Fruit fly (Drosophila melanogaster) whole organism, embryonic: ENCODE results near the gene CG46311.

ENCODE experiments used
- Aef1 ChIP-seq: fragments of 200-800 bp; sonication (Bioruptor generic); IDR thresholded peaks from 3 replicates; pipeline ENCODE4 v1.3.6; 2022; ENCODE audit warnings: missing biosample characterization, missing genetic modification characterization
- Awh ChIP-seq: fragments of 200-800 bp; sonication (Bioruptor generic); IDR thresholded peaks from 2 replicates; pipeline ENCODE4, ENCODE4 v1.3.6; 2022; ENCODE audit warnings: missing biosample characterization, missing genetic modification characterization
- Bteb2 ChIP-seq: fragments of 200-800 bp; sonication (Bioruptor generic); optimal IDR thresholded peaks from 2 replicates; lab custom pipeline; 2016; ENCODE audit warnings: missing biosample characterization, missing genetic modification characterization
- CG1024 ChIP-seq: fragments of 200-800 bp; sonication (Bioruptor generic); IDR thresholded peaks from 2 replicates; pipeline ENCODE4 v1.3.6; 2022; ENCODE audit warnings: missing biosample characterization, missing genetic modification characterization
- CG10431 ChIP-seq: fragments of 200-800 bp; sonication (Bioruptor generic); optimal IDR thresholded peaks from 3 replicates; lab custom pipeline; 2018; ENCODE audit warnings: missing biosample characterization, mild to moderate bottlenecking, missing genetic modification characterization
- CG11085 ChIP-seq: fragments of 200-800 bp; sonication (Bioruptor generic); IDR thresholded peaks from 2 replicates; pipeline ENCODE4 v1.3.6; 2022; ENCODE audit warnings: missing biosample characterization, missing genetic modification characterization
- CG13424 ChIP-seq: fragments of 200-800 bp; sonication (Bioruptor generic); optimal IDR thresholded peaks from 2 replicates; lab custom pipeline; 2019; ENCODE audit warnings: missing biosample characterization, mild to moderate bottlenecking, missing genetic modification characterization, moderate library complexity
- CG13894 ChIP-seq: fragments of 200-800 bp; sonication (Bioruptor generic); optimal IDR thresholded peaks from 3 replicates; lab custom pipeline; 2018; ENCODE audit warnings: missing biosample characterization, mild to moderate bottlenecking, missing genetic modification characterization, moderate library complexity
- CG16813 ChIP-seq: fragments of 200-800 bp; sonication (Bioruptor generic); IDR thresholded peaks from 3 replicates; pipeline ENCODE4 v1.3.6; 2022; ENCODE audit warnings: missing biosample characterization, missing genetic modification characterization; ENCODE audit not compliant: partially characterized antibody
- CG17385 ChIP-seq: fragments of 200-800 bp; sonication (Bioruptor generic); optimal IDR thresholded peaks from 3 replicates; lab custom pipeline; 2018; ENCODE audit warnings: missing biosample characterization, mild to moderate bottlenecking, missing genetic modification characterization
- CG18262 ChIP-seq: fragments of 200-800 bp; optimal IDR thresholded peaks from 3 replicates; lab custom pipeline; 2019; ENCODE audit warnings: missing biosample characterization, mild to moderate bottlenecking, missing genetic modification characterization, moderate library complexity
- CG2712 ChIP-seq: fragments of 200-800 bp; optimal IDR thresholded peaks from 3 replicates; lab custom pipeline; 2019; ENCODE audit warnings: missing biosample characterization, mild to moderate bottlenecking, missing genetic modification characterization, moderate library complexity
- CG34376 ChIP-seq: fragments of 200-800 bp; sonication (Bioruptor generic); optimal IDR thresholded peaks from 2 replicates; lab custom pipeline; 2018; ENCODE audit warnings: missing biosample characterization, mild to moderate bottlenecking, missing genetic modification characterization
- CG3847 ChIP-seq: fragments of 200-800 bp; sonication (Bioruptor generic); IDR thresholded peaks from 2 replicates; pipeline ENCODE4 v1.3.6; 2022; ENCODE audit warnings: missing biosample characterization, missing genetic modification characterization
- CG43689 ChIP-seq: fragments of 200-800 bp; sonication (Bioruptor generic); IDR thresholded peaks from 2 replicates; pipeline ENCODE4 v1.3.6; 2022; ENCODE audit warnings: missing biosample characterization, missing genetic modification characterization
- CG4854 ChIP-seq: fragments of 200-800 bp; sonication (Bioruptor generic); optimal IDR thresholded peaks from 2 replicates; lab custom pipeline; 2016; ENCODE audit warnings: missing biosample characterization, missing genetic modification characterization, inconsistent platforms
- CG7357 ChIP-seq: fragments of 200-800 bp; sonication (Bioruptor generic); IDR thresholded peaks from 3 replicates; pipeline ENCODE4 v1.3.6; 2022; ENCODE audit warnings: missing biosample characterization, missing genetic modification characterization
- CG8359 ChIP-seq: fragments of 200-800 bp; sonication (Bioruptor generic); optimal IDR thresholded peaks from 2 replicates; lab custom pipeline; 2017; ENCODE audit warnings: missing biosample characterization, mild to moderate bottlenecking, missing genetic modification characterization, borderline replicate concordance
- CTCF ChIP-seq: fragments of 200-800 bp; sonication (Bioruptor generic); optimal IDR thresholded peaks from 2 replicates; lab custom pipeline; 2017; ENCODE audit warnings: missing biosample characterization, mild to moderate bottlenecking, missing genetic modification characterization, moderate library complexity
- CrebB ChIP-seq: fragments of 200-800 bp; sonication (Bioruptor generic); optimal IDR thresholded peaks from 3 replicates; lab custom pipeline; 2018; ENCODE audit warnings: missing biosample characterization, mild to moderate bottlenecking, missing genetic modification characterization
- Gug ChIP-seq: fragments of 200-800 bp; sonication (Bioruptor generic); IDR thresholded peaks from 4 replicates; pipeline ENCODE4 v1.3.6; 2022; ENCODE audit warnings: missing biosample characterization, missing genetic modification characterization
- Lhr ChIP-seq: fragments of 200-800 bp; sonication (Bioruptor generic); optimal IDR thresholded peaks from 3 replicates; lab custom pipeline; 2017; ENCODE audit warnings: mild to moderate bottlenecking, missing biosample characterization, missing genetic modification reagents, missing genetic modification characterization
- Lpt ChIP-seq: fragments of >200 bp; optimal IDR thresholded peaks from 2 replicates; lab custom pipeline; 2018; ENCODE audit warnings: missing biosample characterization, missing genetic modification characterization
- Myb ChIP-seq: fragments of 200-800 bp; sonication (Bioruptor generic); optimal IDR thresholded peaks from 2 replicates; lab custom pipeline; 2016; ENCODE audit warnings: missing biosample characterization, missing genetic modification characterization
- NFAT ChIP-seq: fragments of 200-800 bp; sonication (Bioruptor generic); IDR thresholded peaks from 2 replicates; pipeline ENCODE4 v1.3.6; 2022; ENCODE audit warnings: missing biosample characterization, missing genetic modification characterization
- Neu2 ChIP-seq: fragments of 200-800 bp; sonication (Bioruptor generic); optimal IDR thresholded peaks from 3 replicates; lab custom pipeline; 2016; ENCODE audit warnings: missing biosample characterization, missing genetic modification characterization, borderline replicate concordance
- Opbp ChIP-seq: fragments of 200-800 bp; sonication (Bioruptor generic); IDR thresholded peaks from 3 replicates; pipeline ENCODE4 v1.3.6; 2022; ENCODE audit warnings: missing biosample characterization, missing genetic modification characterization; ENCODE audit not compliant: partially characterized antibody
- Pdp1 ChIP-seq, 2 experiments: fragments of 200-800 bp; sonication (Bioruptor generic); optimal IDR thresholded peaks; 3 replicates each; lab custom pipeline; 2016; ENCODE audit warnings: missing biosample characterization in 2 of 2, missing genetic modification characterization in 2 of 2, mild to moderate bottlenecking in 1 of 2, moderate library complexity in 1 of 2
- Ravus ChIP-seq: fragments of 200-800 bp; sonication (Bioruptor generic); IDR thresholded peaks from 2 replicates; pipeline ENCODE4 v1.3.6; 2022; ENCODE audit warnings: missing biosample characterization, missing genetic modification characterization
- Scr ChIP-seq: fragments of 200-800 bp; sonication (Bioruptor generic); IDR thresholded peaks from 2 replicates; pipeline ENCODE4 v1.3.6; 2022; ENCODE audit warnings: missing biosample characterization, missing genetic modification characterization; ENCODE audit not compliant: partially characterized antibody
- Stat92E ChIP-seq, 3 experiments: fragments of >200 bp in 2 of 3; fragments of 200-800 bp in 1 of 3; sonication (Bioruptor generic) in 1 of 3; optimal IDR thresholded peaks; 2 replicates each; lab custom pipeline; 2017 to 2019; ENCODE audit warnings: missing biosample characterization in 3 of 3, missing genetic modification characterization in 3 of 3, mild to moderate bottlenecking in 1 of 3, moderate library complexity in 1 of 3
- YL-1 ChIP-seq: fragments of 200-800 bp; sonication (Bioruptor generic); optimal IDR thresholded peaks from 3 replicates; lab custom pipeline; 2017; ENCODE audit warnings: missing biosample characterization, mild to moderate bottlenecking, missing genetic modification characterization
- ab ChIP-seq: fragments of 200-800 bp; sonication (Bioruptor generic); optimal IDR thresholded peaks from 2 replicates; lab custom pipeline; 2016; ENCODE audit warnings: missing biosample characterization, missing genetic modification characterization
- ase ChIP-seq: fragments of 200-800 bp; sonication (Bioruptor generic); IDR thresholded peaks from 3 replicates; pipeline ENCODE4 v1.3.6; 2022; ENCODE audit warnings: missing biosample characterization, missing genetic modification characterization
- chm ChIP-seq: fragments of 200-800 bp; sonication (Bioruptor generic); IDR thresholded peaks from 2 replicates; pipeline ENCODE4 v1.3.6; 2022; ENCODE audit warnings: missing biosample characterization, missing genetic modification characterization
- ci ChIP-seq: fragments of 200-800 bp; sonication (Bioruptor generic); IDR thresholded peaks from 3 replicates; pipeline ENCODE4 v1.3.6; 2022; ENCODE audit warnings: missing biosample characterization, missing genetic modification characterization
- en ChIP-seq: fragments of 200-800 bp; sonication (Bioruptor generic); optimal IDR thresholded peaks from 2 replicates; lab custom pipeline; 2016; ENCODE audit warnings: missing biosample characterization, missing genetic modification characterization
- eyg ChIP-seq: fragments of 200-800 bp; sonication (Bioruptor generic); optimal IDR thresholded peaks from 3 replicates; lab custom pipeline; 2016; ENCODE audit warnings: missing biosample characterization, missing genetic modification characterization
- fd102C ChIP-seq: fragments of 200-800 bp; sonication (Bioruptor generic); optimal IDR thresholded peaks from 2 replicates; lab custom pipeline; 2018; ENCODE audit warnings: missing biosample characterization, mild to moderate bottlenecking, missing genetic modification characterization, moderate library complexity
- fu2 ChIP-seq: fragments of 200-800 bp; sonication (Bioruptor generic); optimal IDR thresholded peaks from 2 replicates; lab custom pipeline; 2016; ENCODE audit warnings: missing biosample characterization, missing genetic modification characterization
- gro ChIP-seq: fragments of 200-800 bp; sonication (Bioruptor generic); optimal IDR thresholded peaks from 2 replicates; lab custom pipeline; 2016; ENCODE audit warnings: missing biosample characterization, missing genetic modification characterization
- ind ChIP-seq: fragments of 200-800 bp; sonication (Bioruptor generic); optimal IDR thresholded peaks from 3 replicates; lab custom pipeline; 2016; ENCODE audit warnings: missing biosample characterization, missing genetic modification characterization
- p53 ChIP-seq: fragments of 200-800 bp; sonication (Bioruptor generic); optimal IDR thresholded peaks from 2 replicates; lab custom pipeline; 2016; ENCODE audit warnings: missing biosample characterization, missing genetic modification characterization
- repo ChIP-seq: fragments of 200-800 bp; sonication (Bioruptor generic); optimal IDR thresholded peaks from 2 replicates; lab custom pipeline; 2016; ENCODE audit warnings: missing biosample characterization, missing genetic modification characterization
- slou ChIP-seq: fragments of 200-800 bp; sonication (Bioruptor generic); optimal IDR thresholded peaks from 3 replicates; lab custom pipeline; 2016; ENCODE audit warnings: missing biosample characterization, missing genetic modification characterization
- tap ChIP-seq: fragments of 200-800 bp; optimal IDR thresholded peaks from 3 replicates; lab custom pipeline; 2019; ENCODE audit warnings: missing biosample characterization, mild to moderate bottlenecking, missing genetic modification characterization, moderate library complexity
- tgo ChIP-seq: fragments of 200-800 bp; sonication (Bioruptor generic); IDR thresholded peaks from 3 replicates; pipeline ENCODE4 v1.3.6; 2022; ENCODE audit warnings: missing biosample characterization, missing genetic modification characterization
- trh ChIP-seq: fragments of 200-800 bp; sonication (Bioruptor generic); optimal IDR thresholded peaks from 2 replicates; lab custom pipeline; 2016; ENCODE audit warnings: missing biosample characterization, missing genetic modification characterization
- tup ChIP-seq: fragments of 200-800 bp; sonication (Bioruptor generic); optimal IDR thresholded peaks from 2 replicates; lab custom pipeline; 2016; ENCODE audit warnings: missing biosample characterization, mild to moderate bottlenecking, missing genetic modification characterization, moderate library complexity

The CG46311 gene

dm6 chrX:13563483-13564443, at the start of gene CG46311, which contains the start of gene Tpst:
Gene CG46311, plus strand, starts transcription at chrX:13563823.
Gene Tpst, plus strand, starts transcription at chrX:13563823.
- TF ChIP-seq gro = peak; percentile 4
- TF ChIP-seq ab = no peak
- TF ChIP-seq ase = peak; percentile 73
- TF ChIP-seq slou = no peak
- peak; percentile 48 for TF ChIP-seq CG13424
- TF ChIP-seq chm (GFP tag; lab: Robert Waterston, UW) = peak; percentile 56; the same call in 1 of the 2 replicates
- TF ChIP-seq CG11085 (GFP tag; lab: Robert Waterston, UW) = 0 out of 2 replicates have a peak, but pooled peaks have one; percentile 45
- peak; percentile 22 for TF ChIP-seq CG4854 (GFP tag; lab: Kevin White, UChicago)
- peak; percentile 99 for TF ChIP-seq CTCF
- TF ChIP-seq Awh (GFP tag; lab: Robert Waterston, UW) = peak; percentile 66
- TF ChIP-seq NFAT (GFP tag; lab: Robert Waterston, UW) = peak; percentile 83
- peak; percentile 98 for TF ChIP-seq Lhr (GFP tag; lab: Kevin White, UChicago)
- no peak for TF ChIP-seq trh (GFP tag; lab: Kevin White, UChicago)
- TF ChIP-seq Aef1 (GFP tag; lab: Robert Waterston, UW) = peak; percentile 45; the same call in 2 of the 3 replicates
- TF ChIP-seq CG7357 (GFP tag; lab: Robert Waterston, UW) = no peak
- TF ChIP-seq Gug (GFP tag; lab: Robert Waterston, UW) = peak; percentile 56; the same call in 1 of the 4 replicates
- no peak for TF ChIP-seq CG8359
- peak; percentile 43 for TF ChIP-seq CG2712 (tag; lab: Kevin White, UChicago)
- peak; percentile 34 for TF ChIP-seq CG18262 (tag; lab: Kevin White, UChicago)
- peak; percentile 39; the same call in 1 of the 2 replicates for TF ChIP-seq Scr
- no peak for TF ChIP-seq CG13894 (tag; lab: Kevin White, UChicago)
- TF ChIP-seq Ravus (GFP tag; lab: Robert Waterston, UW) = peak; percentile 4; the same call in 1 of the 2 replicates
- TF ChIP-seq Neu2 (GFP tag; lab: Kevin White, UChicago) = peak; percentile 1
- TF ChIP-seq Pdp1 (GFP tag; optimal IDR thresholded peaks at IDR 0.05; lab: Kevin White, UChicago) = peak; percentile 61
- peak; percentile 41; the same call in 2 of the 3 replicates for TF ChIP-seq tgo (GFP tag; lab: Robert Waterston, UW)
- TF ChIP-seq CG3847 (GFP tag; lab: Robert Waterston, UW) = peak; percentile 79
- TF ChIP-seq fu2 (GFP tag; lab: Kevin White, UChicago) = peak; percentile 11
- peak; percentile 65 for TF ChIP-seq Myb (GFP tag; lab: Kevin White, UChicago)
- TF ChIP-seq CG1024 (GFP tag; lab: Robert Waterston, UW) = peak; percentile 58
- peak; percentile 66 for TF ChIP-seq YL-1
- TF ChIP-seq Opbp (GFP tag; lab: Robert Waterston, UW) = peak; percentile 67; the same call in 1 of the 3 replicates
- peak in 1 of 3 experiments; percentile 59 for TF ChIP-seq Stat92E (GFP tag; optimal IDR thresholded peaks at IDR 0.05; lab: Kevin White, UChicago)
- peak; percentile 75 for TF ChIP-seq ci (GFP tag; lab: Robert Waterston, UW)
- TF ChIP-seq fd102C (GFP tag; lab: Kevin White, UChicago) = no peak
- TF ChIP-seq repo (GFP tag; lab: Kevin White, UChicago) = no peak
- TF ChIP-seq en (GFP tag; lab: Kevin White, UChicago) = peak; percentile 39
- no peak for TF ChIP-seq CG34376 (GFP tag; lab: Kevin White, UChicago)
- peak; percentile 64 for TF ChIP-seq ind
- no peak for TF ChIP-seq Bteb2 (GFP tag; lab: Kevin White, UChicago)
- peak; percentile 96 for TF ChIP-seq CG17385 (GFP tag; lab: Kevin White, UChicago)
- TF ChIP-seq CG16813 (GFP tag; lab: Robert Waterston, UW) = no peak
- no peak for TF ChIP-seq eyg
- TF ChIP-seq CG43689 (GFP tag; lab: Robert Waterston, UW) = no peak
- no peak for TF ChIP-seq tup (GFP tag; lab: Kevin White, UChicago)
- peak; percentile 21 for TF ChIP-seq CG10431 (GFP tag; lab: Kevin White, UChicago)
- TF ChIP-seq CrebB (tag; lab: Kevin White, UChicago) = no peak
- TF ChIP-seq Lpt (GFP tag; lab: Kevin White, UChicago) = no peak
- no peak for TF ChIP-seq tap (tag; lab: Kevin White, UChicago)
- peak; percentile 64 for TF ChIP-seq p53 (GFP tag; lab: Kevin White, UChicago)
